Fruit fly (Drosophila melanogaster) whole organism, prepupa: Measurements from ENCODE around the gene tna.

Source experiments
- Blimp-1 ChIP-seq: fragments of 200-800 bp; sonication (Bioruptor generic); optimal IDR thresholded peaks from 3 replicates; lab custom pipeline; 2017; ENCODE audit warnings: missing biosample characterization, missing genetic modification characterization, mild to moderate bottlenecking, moderate library complexity, missing genetic modification reagents
- CG10631 ChIP-seq: fragments of 200-800 bp; sonication (Bioruptor generic); optimal IDR thresholded peaks from 2 replicates; lab custom pipeline; 2016; ENCODE audit warnings: missing biosample characterization, missing genetic modification characterization
- CG10669 ChIP-seq: fragments of 200-800 bp; sonication (Bioruptor generic); optimal IDR thresholded peaks from 3 replicates; lab custom pipeline; 2018; ENCODE audit warnings: missing biosample characterization, mild to moderate bottlenecking, missing genetic modification characterization, moderate library complexity
- CG11294 ChIP-seq: fragments of 200-800 bp; sonication (Bioruptor generic); IDR thresholded peaks from 2 replicates; pipeline ENCODE4 v1.3.6; 2022; ENCODE audit warnings: missing biosample characterization, missing genetic modification characterization
- CG11902 ChIP-seq: fragments of 200-800 bp; sonication (Bioruptor generic); optimal IDR thresholded peaks from 3 replicates; lab custom pipeline; 2016; ENCODE audit warnings: missing biosample characterization, missing genetic modification characterization
- CG15336 ChIP-seq: fragments of 200-800 bp; sonication (Bioruptor generic); IDR thresholded peaks from 2 replicates; pipeline ENCODE4 v1.3.6; 2022; ENCODE audit warnings: missing biosample characterization, missing genetic modification characterization
- CG3032 ChIP-seq: fragments of 200-800 bp; optimal IDR thresholded peaks from 2 replicates; lab custom pipeline; 2019; ENCODE audit warnings: missing biosample characterization, mild to moderate bottlenecking, missing genetic modification characterization, moderate library complexity
- CG31627 ChIP-seq: fragments of 200-800 bp; sonication (Bioruptor generic); optimal IDR thresholded peaks from 3 replicates; lab custom pipeline; 2016; ENCODE audit warnings: missing biosample characterization, missing genetic modification characterization
- CG32006 ChIP-seq: fragments of 200-800 bp; sonication (Bioruptor generic); optimal IDR thresholded peaks from 3 replicates; lab custom pipeline; 2017; ENCODE audit warnings: missing biosample characterization, mild to moderate bottlenecking, missing genetic modification characterization
- CG3919 ChIP-seq: fragments of 200-800 bp; sonication (Bioruptor generic); optimal IDR thresholded peaks from 3 replicates; lab custom pipeline; 2016; ENCODE audit warnings: missing biosample characterization, missing genetic modification characterization
- CG4318 ChIP-seq: fragments of 200-800 bp; sonication (Bioruptor generic); optimal IDR thresholded peaks from 3 replicates; lab custom pipeline; 2017; ENCODE audit warnings: missing biosample characterization, mild to moderate bottlenecking, missing genetic modification characterization
- CG6163 ChIP-seq: fragments of 200-800 bp; sonication (Bioruptor generic); IDR thresholded peaks from 3 replicates; pipeline ENCODE4 v1.3.6; 2022; ENCODE audit warnings: missing biosample characterization, missing genetic modification characterization
- CG6276 ChIP-seq: fragments of 200-800 bp; sonication (Bioruptor generic); optimal IDR thresholded peaks from 2 replicates; lab custom pipeline; 2017; ENCODE audit warnings: missing biosample characterization, mild to moderate bottlenecking, missing genetic modification characterization
- CG6792 ChIP-seq: fragments of 200-800 bp; sonication (Bioruptor generic); optimal IDR thresholded peaks from 3 replicates; lab custom pipeline; 2016; ENCODE audit warnings: missing biosample characterization, missing genetic modification characterization
- CG6808 ChIP-seq: fragments of 200-800 bp; sonication (Bioruptor generic); optimal IDR thresholded peaks from 3 replicates; lab custom pipeline; 2017; ENCODE audit warnings: missing biosample characterization, missing genetic modification characterization, mild to moderate bottlenecking, moderate library complexity, missing genetic modification reagents
- CG6854 ChIP-seq: fragments of 200-800 bp; sonication (Bioruptor generic); optimal IDR thresholded peaks from 2 replicates; lab custom pipeline; 2017; ENCODE audit warnings: missing biosample characterization, mild to moderate bottlenecking, missing genetic modification characterization
- CG8119 ChIP-seq: fragments of 200-800 bp; sonication (Bioruptor generic); IDR thresholded peaks from 3 replicates; pipeline ENCODE4 v1.3.6; 2022; ENCODE audit warnings: missing biosample characterization, missing genetic modification characterization
- CG8632 ChIP-seq: fragments of 200-800 bp; sonication (Bioruptor generic); optimal IDR thresholded peaks from 3 replicates; lab custom pipeline; 2016; ENCODE audit warnings: missing biosample characterization, missing genetic modification characterization
- CG9139 ChIP-seq: fragments of 200-800 bp; sonication (Bioruptor generic); optimal IDR thresholded peaks from 3 replicates; lab custom pipeline; 2017; ENCODE audit warnings: missing biosample characterization, mild to moderate bottlenecking, missing genetic modification characterization
- Eip78C ChIP-seq: fragments of 200-800 bp; sonication (Bioruptor generic); peaks from one replicate; lab custom pipeline; 2016; ENCODE audit warnings: missing biosample characterization, missing genetic modification characterization
- Eip93F ChIP-seq: fragments of 200-800 bp; sonication (Bioruptor generic); optimal IDR thresholded peaks from 2 replicates; lab custom pipeline; 2016; ENCODE audit warnings: missing biosample characterization, mild to moderate bottlenecking, missing genetic modification characterization
- Ets21C ChIP-seq: fragments of 200-800 bp; sonication (Bioruptor generic); optimal IDR thresholded peaks from 3 replicates; lab custom pipeline; 2016; ENCODE audit warnings: missing biosample characterization, missing genetic modification characterization
- Ets96B ChIP-seq: fragments of 200-800 bp; optimal IDR thresholded peaks from 2 replicates; lab custom pipeline; 2019; ENCODE audit warnings: missing biosample characterization, mild to moderate bottlenecking, missing genetic modification characterization, moderate library complexity
- Hr39 ChIP-seq: fragments of 200-800 bp; sonication (Bioruptor generic); optimal IDR thresholded peaks from 2 replicates; lab custom pipeline; 2016; ENCODE audit warnings: missing biosample characterization, missing genetic modification characterization
- Hr4 ChIP-seq: fragments of 200-800 bp; sonication (Bioruptor generic); optimal IDR thresholded peaks from 3 replicates; lab custom pipeline; 2016; ENCODE audit warnings: missing biosample characterization, missing genetic modification characterization
- Lpt ChIP-seq: fragments of 200-800 bp; sonication (Bioruptor generic); optimal IDR thresholded peaks from 3 replicates; lab custom pipeline; 2016; ENCODE audit warnings: missing biosample characterization, missing genetic modification characterization
- Smox ChIP-seq: fragments of 200-800 bp; sonication (Bioruptor generic); optimal IDR thresholded peaks from 3 replicates; lab custom pipeline; 2016; ENCODE audit warnings: missing biosample characterization, missing genetic modification characterization
- achi ChIP-seq: fragments of 200-800 bp; sonication (Bioruptor generic); optimal IDR thresholded peaks from 3 replicates; lab custom pipeline; 2016; ENCODE audit warnings: missing biosample characterization, missing genetic modification characterization
- acj6 ChIP-seq: fragments of 200-800 bp; sonication (Bioruptor generic); optimal IDR thresholded peaks from 3 replicates; lab custom pipeline; 2016; ENCODE audit warnings: missing biosample characterization, missing genetic modification characterization
- cyc ChIP-seq: fragments of 200-800 bp; sonication (Bioruptor generic); optimal IDR thresholded peaks from 3 replicates; lab custom pipeline; 2016; ENCODE audit warnings: missing biosample characterization, missing genetic modification characterization
- dac ChIP-seq: fragments of 200-800 bp; sonication (Bioruptor generic); optimal IDR thresholded peaks from 2 replicates; lab custom pipeline; 2017; ENCODE audit warnings: missing biosample characterization, mild to moderate bottlenecking, missing genetic modification characterization
- dsx ChIP-seq: fragments of 200-800 bp; optimal IDR thresholded peaks from 3 replicates; lab custom pipeline; 2019; ENCODE audit warnings: missing biosample characterization, mild to moderate bottlenecking, missing genetic modification characterization, moderate library complexity; ENCODE audit not compliant: poor library complexity, severe bottlenecking
- esn ChIP-seq: fragments of 200-800 bp; sonication (Bioruptor generic); optimal IDR thresholded peaks from 2 replicates; lab custom pipeline; 2016; ENCODE audit warnings: missing biosample characterization, mild to moderate bottlenecking, missing genetic modification characterization, moderate library complexity
- fd59A ChIP-seq: fragments of 200-800 bp; sonication (Bioruptor generic); optimal IDR thresholded peaks from 2 replicates; lab custom pipeline; 2017; ENCODE audit warnings: missing biosample characterization, mild to moderate bottlenecking, missing genetic modification characterization, missing genetic modification reagents
- fd85E ChIP-seq: fragments of 200-800 bp; sonication (Bioruptor generic); optimal IDR thresholded peaks from 3 replicates; lab custom pipeline; 2016; ENCODE audit warnings: missing biosample characterization, missing genetic modification characterization
- fkh ChIP-seq: fragments of 200-800 bp; sonication (Bioruptor generic); optimal IDR thresholded peaks from 3 replicates; lab custom pipeline; 2017; ENCODE audit warnings: missing biosample characterization, mild to moderate bottlenecking, missing genetic modification characterization, moderate library complexity
- lz ChIP-seq: fragments of 200-800 bp; sonication (Bioruptor generic); optimal IDR thresholded peaks from 3 replicates; lab custom pipeline; 2016; ENCODE audit warnings: missing biosample characterization, missing genetic modification characterization
- ss ChIP-seq, 2 experiments: fragments of 200-800 bp; sonication (Bioruptor generic); optimal IDR thresholded peaks; 2 replicates in 1 of 2; 3 replicates in 1 of 2; lab custom pipeline; 2017 to 2018; ENCODE audit warnings: mild to moderate bottlenecking in 2 of 2, missing biosample characterization in 2 of 2, missing genetic modification characterization in 2 of 2, moderate library complexity in 1 of 2
- svp ChIP-seq: fragments of 200-800 bp; sonication (Bioruptor generic); peaks from one replicate; lab custom pipeline; 2016; ENCODE audit warnings: missing biosample characterization, missing genetic modification characterization
- topi ChIP-seq: fragments of 200-800 bp; sonication (Bioruptor generic); optimal IDR thresholded peaks from 3 replicates; lab custom pipeline; 2016; ENCODE audit warnings: missing biosample characterization, missing genetic modification characterization
- vri ChIP-seq: fragments of 200-800 bp; sonication (Bioruptor generic); optimal IDR thresholded peaks from 3 replicates; lab custom pipeline; 2016; ENCODE audit warnings: missing biosample characterization, mild to moderate bottlenecking, missing genetic modification characterization

tna gene

dm6 chr3L:10813911-10814310 lies 21.4 kb upstream of the tna start (continued):
- TF ChIP-seq Eip78C (GFP tag; lab: Kevin White, UChicago) (peak; percentile 38), Hr4 (no peak), dsx (GFP tag; lab: Kevin White, UChicago) (peak; percentile 20), ss (GFP tag; optimal IDR thresholded peaks at IDR 0.05; lab: Kevin White, UChicago) (peak; percentile 47 to 66), cyc (GFP tag; lab: Kevin White, UChicago) (no peak), Lpt (GFP tag; lab: Kevin White, UChicago) (no peak), fd85E (GFP tag; lab: Kevin White, UChicago) (no peak), svp (no peak), CG10669 (GFP tag; lab: Kevin White, UChicago) (no peak), CG6276 (GFP tag; lab: Kevin White, UChicago) (peak; percentile 56), Eip93F (GFP tag; lab: Kevin White, UChicago) (no peak), CG32006 (GFP tag; lab: Kevin White, UChicago) (peak; percentile 20), CG15336 (GFP tag; lab: Robert Waterston, UW) (peak; percentile 41; the same call in 1 of the 2 replicates), CG6808 (GFP tag; lab: Kevin White, UChicago) (peak; percentile 37), CG6854 (GFP tag; lab: Kevin White, UChicago) (no peak), Smox (no peak), acj6 (GFP tag; lab: Kevin White, UChicago) (no peak), Ets96B (tag; lab: Kevin White, UChicago) (peak; percentile 15), Ets21C (GFP tag; lab: Kevin White, UChicago) (no peak), esn (GFP tag; lab: Kevin White, UChicago) (no peak), dac (GFP tag; lab: Kevin White, UChicago) (no peak), CG3032 (tag; lab: Kevin White, UChicago) (peak; percentile 36), achi (GFP tag; lab: Kevin White, UChicago) (no peak), CG8119 (GFP tag; lab: Robert Waterston, UW) (peak; percentile 70), CG8632 (no peak), fkh (GFP tag; lab: Kevin White, UChicago) (no peak), fd59A (peak; percentile 1), CG11902 (GFP tag; lab: Kevin White, UChicago) (no peak), CG4318 (GFP tag; lab: Kevin White, UChicago) (no peak), CG3919 (no peak), CG11294 (no peak), Blimp-1 (GFP tag; lab: Kevin White, UChicago) (no peak), vri (GFP tag; lab: Kevin White, UChicago) (no peak), CG6163 (peak; percentile 57; the same call in 2 of the 3 replicates), CG31627 (no peak), Hr39 (GFP tag; lab: Kevin White, UChicago) (no peak), CG6792 (no peak), topi (no peak), CG10631 (GFP tag; lab: Kevin White, UChicago) (no peak), lz (GFP tag; lab: Kevin White, UChicago) (no peak), CG9139 (GFP tag; lab: Kevin White, UChicago) (peak; percentile 64)

- no peak for TF ChIP-seq CG8119 (GFP tag; lab: Robert Waterston, UW)
- no peak for TF ChIP-seq Smox
Measured at dm6 chr3L:10814519-10814918, 20.8 kb upstream of the tna start, which contains the start of gene CG42831. Gene CG42831 (plus strand): TSS chr3L:10814819.
